Worm (Caenorhabditis elegans) whole organism, L2 larva: ENCODE results near the gene fbxb-21.

Source experiments
- F13H6.1 ChIP-seq: sonication (generic microtip); optimal IDR thresholded peaks from 2 replicates; lab custom pipeline; 2016; ENCODE audit warnings: missing genetic modification characterization, missing compliant biosample characterization
- R02D3.7 ChIP-seq: fragments of 150-350 bp; optimal IDR thresholded peaks from 2 replicates; lab custom pipeline; 2014; ENCODE audit warnings: missing biosample characterization, missing genetic modification characterization
- Y55F3AM.14 ChIP-seq: fragments of 200-800 bp; sonication (Bioruptor generic); optimal IDR thresholded peaks from 2 replicates; lab custom pipeline; 2018; ENCODE audit warnings: mild to moderate bottlenecking, missing genetic modification characterization, missing compliant biosample characterization
- ZK546.5 ChIP-seq: sonication (generic microtip); optimal IDR thresholded peaks from 2 replicates; lab custom pipeline; 2017; ENCODE audit warnings: missing biosample characterization, missing genetic modification characterization
- alr-1 ChIP-seq: fragments of 150-350 bp; optimal IDR thresholded peaks from 2 replicates; lab custom pipeline; 2014; ENCODE audit warnings: missing biosample characterization, missing genetic modification characterization
- aly-2 ChIP-seq: fragments of 150-350 bp; optimal IDR thresholded peaks from 2 replicates; lab custom pipeline; 2014; ENCODE audit warnings: missing biosample characterization, missing genetic modification characterization
- blmp-1 ChIP-seq: sonication (generic microtip); optimal IDR thresholded peaks from 2 replicates; lab custom pipeline; 2017; ENCODE audit warnings: missing genetic modification characterization, mild to moderate bottlenecking, missing compliant biosample characterization, antibody characterized with exemption, moderate library complexity; ENCODE audit not compliant: insufficient read depth
- ceh-16 ChIP-seq: fragments of 150-350 bp; optimal IDR thresholded peaks from 2 replicates; lab custom pipeline; 2014; ENCODE audit warnings: missing biosample characterization, missing genetic modification characterization
- ceh-82 ChIP-seq: fragments of 150-350 bp; optimal IDR thresholded peaks from 2 replicates; lab custom pipeline; 2014; ENCODE audit warnings: missing biosample characterization, missing genetic modification characterization
- crh-2 ChIP-seq: sonication (generic microtip); optimal IDR thresholded peaks from 2 replicates; lab custom pipeline; 2017; ENCODE audit warnings: missing biosample characterization, missing genetic modification characterization
- elt-1 ChIP-seq: fragments of 150-350 bp; optimal IDR thresholded peaks from 2 replicates; lab custom pipeline; 2014; ENCODE audit warnings: missing biosample characterization, missing genetic modification characterization
- elt-3 ChIP-seq: sonication (generic microtip); optimal IDR thresholded peaks from 2 replicates; lab custom pipeline; 2017; ENCODE audit warnings: missing biosample characterization, missing genetic modification characterization
- fos-1 ChIP-seq: fragments of 150-350 bp; optimal IDR thresholded peaks from 2 replicates; lab custom pipeline; 2014; ENCODE audit warnings: missing biosample characterization, missing genetic modification characterization
- gmeb-1 ChIP-seq: fragments of 150-350 bp; optimal IDR thresholded peaks from 2 replicates; lab custom pipeline; 2014; ENCODE audit warnings: missing biosample characterization, missing genetic modification characterization
- lin-13 ChIP-seq: fragments of 150-350 bp; optimal IDR thresholded peaks from 2 replicates; lab custom pipeline; 2014; ENCODE audit warnings: missing biosample characterization, missing genetic modification reagents, missing genetic modification characterization
- lin-39 ChIP-seq: fragments of 150-350 bp; optimal IDR thresholded peaks from 2 replicates; lab custom pipeline; 2014; ENCODE audit warnings: missing biosample characterization, missing genetic modification reagents, missing genetic modification characterization
- mab-5 ChIP-seq: fragments of 150-350 bp; optimal IDR thresholded peaks from 2 replicates; lab custom pipeline; 2014; ENCODE audit warnings: missing biosample characterization, missing genetic modification characterization
- mdl-1 ChIP-seq, 2 experiments: fragments of 150-350 bp in 1 of 2; sonication (generic microtip) in 1 of 2; optimal IDR thresholded peaks; 2 replicates each; lab custom pipeline; 2017; ENCODE audit warnings: missing biosample characterization in 2 of 2, missing genetic modification characterization in 2 of 2
- nhr-11 ChIP-seq: fragments of 150-350 bp; optimal IDR thresholded peaks from 2 replicates; lab custom pipeline; 2014; ENCODE audit warnings: missing biosample characterization, missing genetic modification characterization
- nhr-12 ChIP-seq: fragments of 150-350 bp; optimal IDR thresholded peaks from 2 replicates; lab custom pipeline; 2014; ENCODE audit warnings: missing biosample characterization, missing genetic modification characterization
- nhr-21 ChIP-seq: fragments of 150-350 bp; optimal IDR thresholded peaks from 2 replicates; lab custom pipeline; 2014; ENCODE audit warnings: missing biosample characterization, missing genetic modification characterization
- nhr-23 ChIP-seq: fragments of 150-350 bp; optimal IDR thresholded peaks from 2 replicates; lab custom pipeline; 2014; ENCODE audit warnings: missing biosample characterization, missing genetic modification reagents, missing genetic modification characterization
- nhr-237 ChIP-seq: fragments of 150-350 bp; optimal IDR thresholded peaks from 2 replicates; lab custom pipeline; 2014; ENCODE audit warnings: missing biosample characterization, missing genetic modification characterization
- nhr-25 ChIP-seq: fragments of 150-350 bp; sonication (generic microtip); optimal IDR thresholded peaks from 3 replicates; lab custom pipeline; 2014; ENCODE audit warnings: missing biosample characterization, missing genetic modification characterization
- nhr-6 ChIP-seq: fragments of 150-350 bp; optimal IDR thresholded peaks from 2 replicates; lab custom pipeline; 2014; ENCODE audit warnings: missing biosample characterization, missing genetic modification characterization
- nhr-77 ChIP-seq: fragments of 150-350 bp; optimal IDR thresholded peaks from 2 replicates; lab custom pipeline; 2014; ENCODE audit warnings: missing biosample characterization, missing genetic modification characterization
- peb-1 ChIP-seq: fragments of 150-350 bp; optimal IDR thresholded peaks from 2 replicates; lab custom pipeline; 2014; ENCODE audit warnings: missing biosample characterization, missing genetic modification characterization
- skn-1 ChIP-seq: sonication (generic microtip); optimal IDR thresholded peaks from 2 replicates; lab custom pipeline; 2017; ENCODE audit warnings: missing biosample characterization, missing genetic modification characterization
- sma-3 ChIP-seq: sonication (generic microtip); optimal IDR thresholded peaks from 2 replicates; lab custom pipeline; 2016; ENCODE audit warnings: missing genetic modification reagents, missing genetic modification characterization, missing compliant biosample characterization
- sma-9 ChIP-seq, 2 experiments: fragments of 150-350 bp in 1 of 2; sonication (generic microtip) in 1 of 2; optimal IDR thresholded peaks; 2 replicates each; lab custom pipeline; 2014 to 2016; ENCODE audit warnings: missing genetic modification characterization in 2 of 2, mild to moderate bottlenecking in 1 of 2, missing biosample characterization in 1 of 2, missing compliant biosample characterization in 1 of 2, missing genetic modification reagents in 1 of 2, moderate library complexity in 1 of 2
- snpc-4 ChIP-seq: fragments of 150-350 bp; optimal IDR thresholded peaks from 2 replicates; lab custom pipeline; 2014; ENCODE audit warnings: missing biosample characterization, missing genetic modification characterization
- unc-39 ChIP-seq: fragments of 150-350 bp; optimal IDR thresholded peaks from 2 replicates; lab custom pipeline; 2014; ENCODE audit warnings: missing biosample characterization, missing genetic modification characterization
- unc-55 ChIP-seq: fragments of 150-350 bp; sonication (generic microtip); optimal IDR thresholded peaks from 3 replicates; lab custom pipeline; 2014; ENCODE audit warnings: missing biosample characterization, missing genetic modification reagents, missing genetic modification characterization
- unc-62 ChIP-seq: fragments of 150-350 bp; optimal IDR thresholded peaks from 2 replicates; lab custom pipeline; 2014; ENCODE audit warnings: missing biosample characterization, missing genetic modification reagents, missing genetic modification characterization
- ztf-1 ChIP-seq: fragments of 200-800 bp; sonication (Bioruptor generic); conservative IDR thresholded peaks from 2 replicates; pipeline ENCODE4 v1.3.6; 2022; ENCODE audit warnings: missing genetic modification characterization, missing compliant biosample characterization
- ztf-11 ChIP-seq: sonication (generic microtip); optimal IDR thresholded peaks from 2 replicates; lab custom pipeline; 2017; ENCODE audit warnings: missing biosample characterization, missing genetic modification characterization

Gene fbxb-21

DNA sequence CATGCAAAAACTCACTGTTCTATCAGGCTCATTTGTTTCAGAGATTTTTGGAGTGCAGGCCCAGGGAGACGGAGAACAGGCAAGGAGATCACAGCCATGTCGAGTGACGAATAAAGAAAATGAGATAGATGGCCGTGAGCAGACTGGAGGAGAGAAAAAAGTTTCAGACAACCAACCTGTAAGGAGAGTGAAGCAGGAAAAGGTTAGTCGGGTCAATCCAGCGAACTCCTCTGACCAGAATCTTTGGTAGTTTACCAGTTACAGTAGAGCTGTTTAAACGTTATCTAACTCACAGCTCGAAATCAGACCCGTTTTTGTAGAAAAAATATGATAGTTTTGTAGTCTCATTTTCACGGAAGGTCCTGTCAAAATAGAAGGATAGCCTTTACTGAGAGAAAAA lies at the start of gene fbxb-21:
TSS of gene fbxb-21 (minus strand) at position 101 of the 400 bp plus-strand sequence.
- TF ChIP-seq fos-1: no peak
- TF ChIP-seq nhr-12 (tag; lab: Kevin White, UChicago): no peak
- no peak for TF ChIP-seq ceh-16 (tag; lab: Kevin White, UChicago)
- TF ChIP-seq peb-1 (tag; lab: Kevin White, UChicago): no peak
- no peak for TF ChIP-seq lin-13 (GFP tag; lab: Kevin White, UChicago)
- no peak for TF ChIP-seq unc-55 (GFP tag; lab: Kevin White, UChicago)
- TF ChIP-seq nhr-77 (tag; lab: Kevin White, UChicago): no peak
- TF ChIP-seq crh-2: no peak
- no peak for TF ChIP-seq nhr-23 (tag; lab: Kevin White, UChicago)
- TF ChIP-seq ZK546.5 (tag; lab: Kevin White, UChicago): no peak
- no peak for TF ChIP-seq nhr-25 (tag; lab: Kevin White, UChicago)
- no peak for TF ChIP-seq R02D3.7 (tag; lab: Kevin White, UChicago)
- TF ChIP-seq F13H6.1 (tag; lab: Kevin White, UChicago): no peak
- TF ChIP-seq, all 48 proteins: peak for 0

ce11 chrII:1695861-1696260 lies 47.2 kb upstream of the fbxb-21 start, which contains the start of gene F58E1.13:
Gene F58E1.13 (minus strand): TSS chrII:1695872.
- no peak for TF ChIP-seq elt-3
- TF ChIP-seq aly-2: no peak
- TF ChIP-seq F13H6.1 (tag; lab: Kevin White, UChicago): no peak
- TF ChIP-seq ztf-11 (tag; lab: Kevin White, UChicago): no peak
- TF ChIP-seq R02D3.7 (tag; lab: Kevin White, UChicago): no peak
- TF ChIP-seq elt-1 (tag; lab: Kevin White, UChicago): no peak
- TF ChIP-seq nhr-77 (tag; lab: Kevin White, UChicago): no peak
- no peak for TF ChIP-seq ceh-82
- no peak for TF ChIP-seq sma-3 (GFP tag; lab: Kevin White, UChicago)
- no peak for TF ChIP-seq unc-39 (tag; lab: Kevin White, UChicago)
- TF ChIP-seq alr-1 (tag; lab: Kevin White, UChicago): no peak
- no peak for TF ChIP-seq mdl-1 (tag; optimal IDR thresholded peaks at IDR 0.05; lab: Kevin White, UChicago)

DNA sequence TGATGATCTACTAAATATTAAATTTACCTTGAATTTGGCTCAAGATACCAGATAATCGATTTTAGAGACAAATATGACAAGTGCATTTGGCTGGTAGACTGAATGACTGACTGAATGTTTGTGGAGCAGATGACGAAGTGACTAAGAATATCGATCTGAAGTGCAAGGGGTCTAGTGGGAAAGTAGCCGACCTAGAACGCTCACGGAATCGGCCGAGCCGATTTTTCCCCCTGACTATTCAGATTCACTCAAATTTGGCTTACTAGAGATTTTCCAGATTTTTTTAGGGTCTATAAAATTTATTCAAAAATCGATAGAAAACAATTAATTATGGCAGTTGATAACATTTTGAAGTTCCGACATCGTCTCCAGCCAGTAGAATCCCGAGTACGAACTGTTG lies 45.9 kb upstream of the fbxb-21 start, which contains the start of gene fbxc-26:
TSS of gene fbxc-26 (minus strand) at position 101 of the 400 bp plus-strand sequence.
- no peak for TF ChIP-seq nhr-23 (tag; lab: Kevin White, UChicago)
- TF ChIP-seq nhr-21 (tag; lab: Kevin White, UChicago): no peak
- TF ChIP-seq lin-13 (GFP tag; lab: Kevin White, UChicago): no peak
- TF ChIP-seq Y55F3AM.14 (GFP tag; lab: Kevin White, UChicago): no peak
- no peak for TF ChIP-seq lin-39 (tag; lab: Kevin White, UChicago)
- TF ChIP-seq aly-2: no peak
- TF ChIP-seq gmeb-1 (tag; lab: Kevin White, UChicago): no peak
- no peak for TF ChIP-seq ztf-1
- TF ChIP-seq skn-1 (tag; lab: Kevin White, UChicago): no peak
- no peak for TF ChIP-seq nhr-11
- no peak for TF ChIP-seq unc-55 (GFP tag; lab: Kevin White, UChicago)
- TF ChIP-seq F13H6.1 (tag; lab: Kevin White, UChicago): no peak
- no peak for TF ChIP-seq sma-9 (GFP tag; optimal IDR thresholded peaks at IDR 0.05; lab: Kevin White, UChicago)
- TF ChIP-seq sma-9 (tag; optimal IDR thresholded peaks at IDR 0.05; lab: Kevin White, UChicago): no peak
- no peak for TF ChIP-seq elt-1 (tag; lab: Kevin White, UChicago)

DNA sequence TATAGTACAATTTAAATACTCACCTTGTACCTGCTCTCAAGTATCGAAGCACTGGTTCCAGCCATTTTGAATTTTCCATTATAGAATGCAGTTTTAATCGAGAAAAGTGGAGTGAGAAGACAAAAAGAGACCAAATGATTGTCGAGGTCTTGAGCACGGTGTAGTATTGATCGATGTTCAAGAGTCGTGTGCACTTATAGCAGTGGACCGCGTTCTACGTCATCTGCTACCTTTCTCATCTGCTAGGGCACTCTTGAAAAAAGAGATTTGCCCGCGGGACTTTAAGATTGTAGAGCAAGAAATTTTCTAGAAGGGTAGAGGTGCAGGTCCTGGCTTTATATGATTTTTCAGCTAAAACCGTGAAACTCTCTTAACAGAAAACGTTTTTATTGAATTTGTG lies 44.2 kb upstream of the fbxb-21 start, which contains the start of gene fbxc-21:
TSS of gene fbxc-21 (minus strand) at position 101 of the 400 bp plus-strand sequence.
- TF ChIP-seq nhr-237 (tag; lab: Kevin White, UChicago): no peak
- no peak for TF ChIP-seq unc-62 (GFP tag; lab: Kevin White, UChicago)
- no peak for TF ChIP-seq sma-3 (GFP tag; lab: Kevin White, UChicago)

DNA sequence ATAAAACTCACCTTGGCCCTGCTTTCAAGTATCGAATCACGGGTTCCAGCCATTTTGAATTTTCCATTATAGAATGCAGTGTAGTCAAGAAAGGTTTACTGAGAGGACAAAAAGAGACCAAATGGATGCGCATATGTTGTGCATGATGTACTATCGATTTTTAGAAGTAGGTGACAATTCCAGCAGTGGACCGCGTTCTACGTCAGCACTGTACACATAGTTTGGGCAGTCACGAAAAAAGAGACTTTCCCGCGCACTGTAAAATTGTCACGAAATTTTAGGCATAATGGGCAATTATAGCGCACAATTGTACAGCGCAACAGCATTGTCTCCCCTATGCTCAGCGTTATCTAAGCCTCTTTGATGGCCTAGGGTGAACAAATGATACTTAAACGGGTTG lies 42.3 kb upstream of the fbxb-21 start, which contains the start of gene fbxc-22:
TSS of gene fbxc-22 (minus strand) at position 101 of the 400 bp plus-strand sequence.
- TF ChIP-seq ceh-16 (tag; lab: Kevin White, UChicago) (no peak), nhr-77 (tag; lab: Kevin White, UChicago) (no peak), blmp-1 (tag; lab: Kevin White, UChicago) (no peak), ztf-11 (tag; lab: Kevin White, UChicago) (no peak), Y55F3AM.14 (GFP tag; lab: Kevin White, UChicago) (no peak), snpc-4 (tag; lab: Kevin White, UChicago) (no peak), F13H6.1 (tag; lab: Kevin White, UChicago) (no peak), mab-5 (tag; lab: Kevin White, UChicago) (no peak), unc-62 (GFP tag; lab: Kevin White, UChicago) (no peak), nhr-6 (tag; lab: Kevin White, UChicago) (no peak), fos-1 (no peak), lin-13 (GFP tag; lab: Kevin White, UChicago) (no peak), sma-3 (GFP tag; lab: Kevin White, UChicago) (no peak), gmeb-1 (tag; lab: Kevin White, UChicago) (no peak)
- TF ChIP-seq, all 48 proteins: peak for 0
